Fruit fly (Drosophila melanogaster): ENCODE data around the gene Ntf-2.
A peak's percentile ranks its signal among the peaks of the same experiment; 100 is the strongest.

Gene Ntf-2

dm6 chrX:21035938-21036324 lies 662 bp downstream of the Ntf-2 start:
- TF ChIP-seq CG12605 (GFP tag; IDR thresholded peaks at IDR 0.05): no peak
- TF ChIP-seq CG14655 (GFP tag; optimal IDR thresholded peaks at IDR 0.05): no peak
- no peak for TF ChIP-seq CG8301 (tag; optimal IDR thresholded peaks at IDR 0.05)
- peak; percentile 14 for TF ChIP-seq CG8159 (tag; optimal IDR thresholded peaks at IDR 0.05)
- TF ChIP-seq Pif1A (GFP tag; optimal IDR thresholded peaks at IDR 0.05): no peak
- TF ChIP-seq Ets98B (GFP tag; IDR thresholded peaks at IDR 0.05): peak; percentile 14; the same call in 1 of the 2 replicates
- TF ChIP-seq CG10348 (GFP tag; IDR thresholded peaks at IDR 0.05): no peak
- peak; percentile 34 for TF ChIP-seq D1 (tag; optimal IDR thresholded peaks at IDR 0.05)
- no peak for TF ChIP-seq Pif1B (GFP tag; optimal IDR thresholded peaks at IDR 0.05)
- no peak for TF ChIP-seq rn (GFP tag; IDR thresholded peaks at IDR 0.05)
- TF ChIP-seq CG34367 (tag; optimal IDR thresholded peaks at IDR 0.05): no peak
- peak; percentile 10 for TF ChIP-seq CG9948 (tag; optimal IDR thresholded peaks at IDR 0.05)
- no peak for TF ChIP-seq CG13204 (GFP tag; optimal IDR thresholded peaks at IDR 0.05)
- TF ChIP-seq CG32121 (GFP tag; IDR thresholded peaks at IDR 0.05): no peak

DNA sequence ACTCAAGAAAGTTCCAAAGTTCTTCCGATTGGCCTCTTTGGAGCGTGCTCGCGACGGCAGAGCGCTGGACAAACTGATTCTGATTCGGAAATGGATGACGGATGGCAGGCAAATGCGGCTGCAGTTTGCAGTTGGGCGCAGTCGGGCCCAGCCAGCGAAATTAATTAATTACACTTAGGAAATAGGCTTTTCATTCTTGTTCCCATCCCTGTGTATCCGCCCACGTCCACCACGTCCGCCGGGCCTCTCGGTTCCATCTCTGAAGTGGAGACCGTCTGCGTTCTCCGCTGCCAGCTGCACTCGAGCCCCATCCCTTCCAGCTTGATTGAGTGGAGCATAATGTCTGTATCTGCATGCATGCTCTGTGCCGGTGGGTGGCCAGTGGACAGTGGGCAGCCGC lies 5.2 kb downstream of the Ntf-2 start, which contains the start of gene CG15449:
Gene CG15449 (minus strand): TSS at position 101 of the 400 bp plus-strand sequence.
- TF ChIP-seq Pif1A (GFP tag; optimal IDR thresholded peaks at IDR 0.05) (no peak), CG13204 (GFP tag; optimal IDR thresholded peaks at IDR 0.05) (no peak), D1 (tag; optimal IDR thresholded peaks at IDR 0.05) (no peak), EcR (GFP tag; optimal IDR thresholded peaks at IDR 0.05) (no peak), CG17806 (tag; optimal IDR thresholded peaks at IDR 0.05) (no peak), fd96Ca (GFP tag; IDR thresholded peaks at IDR 0.05) (no peak), CG8159 (tag; optimal IDR thresholded peaks at IDR 0.05) (no peak), CG32121 (GFP tag; IDR thresholded peaks at IDR 0.05) (no peak), Ets98B (GFP tag; IDR thresholded peaks at IDR 0.05) (no peak)

- TF ChIP-seq fd96Ca (GFP tag; IDR thresholded peaks at IDR 0.05): no peak
- TF ChIP-seq CG8159 (tag; optimal IDR thresholded peaks at IDR 0.05): no peak
- TF ChIP-seq EcR (GFP tag; optimal IDR thresholded peaks at IDR 0.05): no peak
- TF ChIP-seq CG4496 (GFP tag; IDR thresholded peaks at IDR 0.05): no peak
Measured at dm6 chrX:21041825-21042224, 6.6 kb downstream of the Ntf-2 start, which contains the start of gene Mgstl. TSS of gene Mgstl (plus strand) at chrX:21042125.

DNA sequence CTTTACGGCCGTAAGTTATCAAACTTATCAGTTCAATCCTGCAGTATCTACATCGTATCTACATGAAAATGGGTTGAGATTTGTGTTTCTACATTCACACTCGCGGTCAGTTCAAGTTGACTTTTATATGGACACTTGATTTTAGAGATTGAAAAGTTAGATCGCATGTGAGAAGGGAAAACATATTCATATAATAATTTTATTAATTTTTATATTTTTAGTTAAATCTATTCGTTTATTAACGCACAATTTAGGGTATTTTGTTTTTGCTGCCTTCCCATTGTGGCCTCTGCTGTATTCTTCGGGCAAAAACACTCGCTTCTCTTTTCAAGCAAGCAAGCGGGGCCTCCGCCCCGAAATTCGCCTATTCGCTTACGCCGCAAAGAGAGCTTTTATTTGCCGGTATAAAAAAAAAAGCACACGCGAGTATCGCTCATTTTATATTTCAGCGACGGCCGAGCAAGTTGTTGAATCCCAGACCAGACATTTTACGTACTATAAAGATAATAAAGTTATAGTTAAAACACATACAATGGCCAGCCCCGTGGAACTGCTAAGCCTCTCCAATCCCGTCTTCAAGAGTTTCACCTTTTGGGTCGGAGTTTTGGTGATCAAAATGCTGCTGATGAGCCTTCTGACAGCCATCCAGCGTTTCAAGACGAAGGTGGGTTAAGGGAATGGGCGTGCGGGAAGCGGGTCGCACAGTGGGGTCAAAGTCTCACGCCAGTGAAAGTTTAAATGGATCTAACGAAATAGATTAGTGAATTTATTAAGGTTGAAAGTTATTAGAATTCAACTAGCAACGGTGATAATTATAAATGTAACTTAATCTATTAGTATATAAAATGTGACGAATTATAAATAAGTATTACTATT lies 7.6 kb downstream of the Ntf-2 start:
- peak; percentile 46 for TF ChIP-seq EcR (GFP tag; optimal IDR thresholded peaks at IDR 0.05)
- TF ChIP-seq rn (GFP tag; IDR thresholded peaks at IDR 0.05): peak; percentile 85
- TF ChIP-seq CG17806 (tag; optimal IDR thresholded peaks at IDR 0.05): peak; percentile 91
- peak; percentile 79 for TF ChIP-seq gl (tag; optimal IDR thresholded peaks at IDR 0.05)
- TF ChIP-seq Snoo (tag; optimal IDR thresholded peaks at IDR 0.05): peak; percentile 83
- peak; percentile 91 for TF ChIP-seq CG8159 (tag; optimal IDR thresholded peaks at IDR 0.05)
- TF ChIP-seq CG9948 (tag; optimal IDR thresholded peaks at IDR 0.05): peak; percentile 90
- TF ChIP-seq fd96Ca (GFP tag; IDR thresholded peaks at IDR 0.05): peak; percentile 83
- TF ChIP-seq Ets98B (GFP tag; IDR thresholded peaks at IDR 0.05): peak; percentile 95
- TF ChIP-seq CG15710 (tag; optimal IDR thresholded peaks at IDR 0.05): peak; percentile 88
- TF ChIP-seq CG4496 (GFP tag; IDR thresholded peaks at IDR 0.05): peak; percentile 96
- peak; percentile 86 for TF ChIP-seq CG8301 (tag; optimal IDR thresholded peaks at IDR 0.05)
- TF ChIP-seq CG14655 (GFP tag; optimal IDR thresholded peaks at IDR 0.05): peak; percentile 89
- peak; percentile 85 for TF ChIP-seq CG34367 (tag; optimal IDR thresholded peaks at IDR 0.05)
- TF ChIP-seq CG32121 (GFP tag; IDR thresholded peaks at IDR 0.05): peak; percentile 90
- TF ChIP-seq CG12605 (GFP tag; IDR thresholded peaks at IDR 0.05): peak; percentile 93
- peak; percentile 77 for TF ChIP-seq Pif1A (GFP tag; optimal IDR thresholded peaks at IDR 0.05)
- peak; percentile 35 for TF ChIP-seq D1 (tag; optimal IDR thresholded peaks at IDR 0.05)
- TF ChIP-seq Pif1B (GFP tag; optimal IDR thresholded peaks at IDR 0.05): peak; percentile 83
- TF ChIP-seq CG13204 (GFP tag; optimal IDR thresholded peaks at IDR 0.05): peak; percentile 58
- TF ChIP-seq CG10348 (GFP tag; IDR thresholded peaks at IDR 0.05): peak; percentile 46

DNA sequence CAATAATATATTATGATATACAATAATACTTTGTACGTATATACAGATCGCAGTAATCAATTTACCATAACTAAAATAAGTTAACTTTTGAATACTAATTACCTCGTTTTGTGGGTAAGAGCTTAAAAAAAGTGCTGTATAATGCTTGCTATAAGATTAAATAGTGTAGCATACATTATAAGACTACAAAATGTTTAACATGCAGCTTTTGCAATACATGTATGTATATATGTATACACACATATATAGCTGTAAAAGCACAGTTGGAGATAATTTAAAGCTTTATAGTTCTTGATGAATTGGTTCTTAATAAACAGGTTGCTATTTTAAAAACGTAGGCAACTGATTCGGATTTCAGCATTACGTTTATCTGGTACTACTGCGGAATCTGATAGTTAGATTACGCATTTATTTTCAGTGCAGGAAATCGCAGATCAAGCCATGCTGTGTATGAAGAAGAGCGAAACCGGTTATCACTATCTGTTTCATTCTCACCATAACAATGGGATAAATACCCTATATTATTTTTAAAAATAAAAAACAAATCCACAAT lies 9.1 kb downstream of the Ntf-2 start:
- TF ChIP-seq CG8159 (tag; optimal IDR thresholded peaks at IDR 0.05) (peak; percentile 50), CG34367 (tag; optimal IDR thresholded peaks at IDR 0.05) (peak; percentile 23), CG15710 (tag; optimal IDR thresholded peaks at IDR 0.05) (peak; percentile 15), CG17806 (tag; optimal IDR thresholded peaks at IDR 0.05) (peak; percentile 43), CG4496 (GFP tag; IDR thresholded peaks at IDR 0.05) (peak; percentile 90), CG13204 (GFP tag; optimal IDR thresholded peaks at IDR 0.05) (no peak), D1 (tag; optimal IDR thresholded peaks at IDR 0.05) (no peak), CG14655 (GFP tag; optimal IDR thresholded peaks at IDR 0.05) (no peak), gl (tag; optimal IDR thresholded peaks at IDR 0.05) (peak; percentile 19), CG32121 (GFP tag; IDR thresholded peaks at IDR 0.05) (peak; percentile 66), CG9948 (tag; optimal IDR thresholded peaks at IDR 0.05) (no peak), CG8301 (tag; optimal IDR thresholded peaks at IDR 0.05) (peak; percentile 59), CG10348 (GFP tag; IDR thresholded peaks at IDR 0.05) (no peak), Snoo (tag; optimal IDR thresholded peaks at IDR 0.05) (no peak), EcR (GFP tag; optimal IDR thresholded peaks at IDR 0.05) (peak; percentile 21), rn (GFP tag; IDR thresholded peaks at IDR 0.05) (0 out of 2 replicates have a peak, but pooled peaks have one; percentile 24), CG12605 (GFP tag; IDR thresholded peaks at IDR 0.05) (peak; percentile 77), Ets98B (GFP tag; IDR thresholded peaks at IDR 0.05) (peak; percentile 82), fd96Ca (GFP tag; IDR thresholded peaks at IDR 0.05) (peak; percentile 45; the same call in 2 of the 3 replicates), Pif1B (GFP tag; optimal IDR thresholded peaks at IDR 0.05) (peak; percentile 66), Pif1A (GFP tag; optimal IDR thresholded peaks at IDR 0.05) (peak; percentile 70)

All from whole organism, pupa.